Fruit fly (Drosophila melanogaster) whole organism, embryonic: Measurements from ENCODE around the gene ND-B16.6.
A peak's percentile ranks its signal among the peaks of the same experiment; 100 is the strongest.

Experiments
- Atf-2 ChIP-seq: fragments of 200-800 bp; sonication (Bioruptor generic); optimal IDR thresholded peaks from 2 replicates; lab custom pipeline; 2016; ENCODE audit warnings: missing biosample characterization, missing genetic modification characterization
- Blimp-1 ChIP-seq: fragments of 200-800 bp; sonication (Bioruptor generic); optimal IDR thresholded peaks from 3 replicates; lab custom pipeline; 2018; ENCODE audit warnings: missing biosample characterization, missing genetic modification characterization, mild to moderate bottlenecking, moderate library complexity, missing genetic modification reagents
- CG10209 ChIP-seq: fragments of 200-800 bp; sonication (Bioruptor generic); optimal IDR thresholded peaks from 3 replicates; lab custom pipeline; 2017; ENCODE audit warnings: missing biosample characterization, mild to moderate bottlenecking, missing genetic modification characterization, missing genetic modification reagents
- CG10321 ChIP-seq: fragments of 200-800 bp; sonication (Bioruptor generic); IDR thresholded peaks from 2 replicates; pipeline ENCODE4 v1.3.6; 2022; ENCODE audit warnings: missing biosample characterization, missing genetic modification characterization
- CG10565 ChIP-seq: fragments of 200-800 bp; sonication (Bioruptor generic); optimal IDR thresholded peaks from 3 replicates; lab custom pipeline; 2016; ENCODE audit warnings: missing biosample characterization, mild to moderate bottlenecking, missing genetic modification characterization
- CG11723 ChIP-seq: fragments of 200-800 bp; sonication (Bioruptor generic); optimal IDR thresholded peaks from 2 replicates; lab custom pipeline; 2017; ENCODE audit warnings: missing biosample characterization, mild to moderate bottlenecking, missing genetic modification characterization
- CG12155 ChIP-seq: fragments of 200-800 bp; sonication (Bioruptor generic); optimal IDR thresholded peaks from 3 replicates; lab custom pipeline; 2016; ENCODE audit warnings: missing biosample characterization, missing genetic modification characterization
- CG13775 ChIP-seq: fragments of 200-800 bp; sonication (Bioruptor generic); optimal IDR thresholded peaks from 3 replicates; lab custom pipeline; 2017; ENCODE audit warnings: missing biosample characterization, mild to moderate bottlenecking, missing genetic modification characterization
- CG15696 ChIP-seq: fragments of 200-800 bp; sonication (Bioruptor generic); optimal IDR thresholded peaks from 2 replicates; lab custom pipeline; 2019; ENCODE audit warnings: missing biosample characterization, mild to moderate bottlenecking, missing genetic modification characterization, moderate library complexity
- CG17359 ChIP-seq: fragments of 200-800 bp; sonication (Bioruptor generic); optimal IDR thresholded peaks from 3 replicates; lab custom pipeline; 2018; ENCODE audit warnings: missing biosample characterization, mild to moderate bottlenecking, missing genetic modification characterization, moderate library complexity
- CG18262 ChIP-seq: fragments of 200-800 bp; optimal IDR thresholded peaks from 3 replicates; lab custom pipeline; 2019; ENCODE audit warnings: missing biosample characterization, mild to moderate bottlenecking, missing genetic modification characterization, moderate library complexity
- CG2116 ChIP-seq: fragments of 200-800 bp; sonication (Bioruptor generic); optimal IDR thresholded peaks from 3 replicates; lab custom pipeline; 2018; ENCODE audit warnings: missing biosample characterization, mild to moderate bottlenecking, missing genetic modification characterization
- CG2712 ChIP-seq: fragments of 200-800 bp; optimal IDR thresholded peaks from 3 replicates; lab custom pipeline; 2019; ENCODE audit warnings: missing biosample characterization, mild to moderate bottlenecking, missing genetic modification characterization, moderate library complexity
- CG31441 ChIP-seq: fragments of 200-800 bp; sonication (Bioruptor generic); IDR thresholded peaks from 2 replicates; pipeline ENCODE4 v1.3.6; 2022; ENCODE audit warnings: missing biosample characterization, missing genetic modification characterization
- CG4854 ChIP-seq: fragments of 200-800 bp; sonication (Bioruptor generic); optimal IDR thresholded peaks from 2 replicates; lab custom pipeline; 2016; ENCODE audit warnings: missing biosample characterization, missing genetic modification characterization, inconsistent platforms
- CG6272 ChIP-seq: fragments of 200-800 bp; sonication (Bioruptor generic); IDR thresholded peaks from 2 replicates; pipeline ENCODE4 v1.3.6; 2022; ENCODE audit warnings: missing biosample characterization, missing genetic modification characterization
- CG6765 ChIP-seq: fragments of 200-800 bp; sonication (Bioruptor generic); optimal IDR thresholded peaks from 3 replicates; lab custom pipeline; 2017; ENCODE audit warnings: missing biosample characterization, mild to moderate bottlenecking, missing genetic modification characterization
- CG6813 ChIP-seq: fragments of 200-800 bp; sonication (Bioruptor generic); optimal IDR thresholded peaks from 2 replicates; lab custom pipeline; 2017; ENCODE audit warnings: missing biosample characterization, missing genetic modification characterization, mild to moderate bottlenecking, moderate library complexity, missing genetic modification reagents
- CG8359 ChIP-seq: fragments of 200-800 bp; sonication (Bioruptor generic); optimal IDR thresholded peaks from 2 replicates; lab custom pipeline; 2017; ENCODE audit warnings: missing biosample characterization, mild to moderate bottlenecking, missing genetic modification characterization, borderline replicate concordance
- CTCF ChIP-seq: fragments of 200-800 bp; sonication (Bioruptor generic); optimal IDR thresholded peaks from 2 replicates; lab custom pipeline; 2017; ENCODE audit warnings: missing biosample characterization, mild to moderate bottlenecking, missing genetic modification characterization, moderate library complexity
- CoRest ChIP-seq: fragments of 200-800 bp; sonication (Bioruptor generic); optimal IDR thresholded peaks from 3 replicates; lab custom pipeline; 2018; ENCODE audit warnings: missing biosample characterization, mild to moderate bottlenecking, missing genetic modification characterization, moderate library complexity
- Drgx ChIP-seq: fragments of 200-800 bp; sonication (Bioruptor generic); IDR thresholded peaks from 2 replicates; pipeline ENCODE4 v1.3.6; 2022; ENCODE audit warnings: missing biosample characterization, missing genetic modification characterization
- Hand ChIP-seq: fragments of 200-800 bp; sonication (Bioruptor generic); optimal IDR thresholded peaks from 2 replicates; lab custom pipeline; 2017; ENCODE audit warnings: mild to moderate bottlenecking, missing biosample characterization, missing genetic modification reagents, missing genetic modification characterization
- HmgZ ChIP-seq: fragments of 200-800 bp; sonication (Bioruptor generic); optimal IDR thresholded peaks from 2 replicates; lab custom pipeline; 2018; ENCODE audit warnings: missing biosample characterization, mild to moderate bottlenecking, missing genetic modification characterization
- Nf-YC ChIP-seq: fragments of 200-800 bp; optimal IDR thresholded peaks from 3 replicates; lab custom pipeline; 2019; ENCODE audit warnings: missing biosample characterization, mild to moderate bottlenecking, missing genetic modification characterization, moderate library complexity
- Ravus ChIP-seq: fragments of 200-800 bp; sonication (Bioruptor generic); IDR thresholded peaks from 2 replicates; pipeline ENCODE4 v1.3.6; 2022; ENCODE audit warnings: missing biosample characterization, missing genetic modification characterization
- Ssrp ChIP-seq: fragments of 200-800 bp; sonication (Bioruptor generic); optimal IDR thresholded peaks from 2 replicates; lab custom pipeline; 2018; ENCODE audit warnings: missing biosample characterization, mild to moderate bottlenecking, missing genetic modification characterization, moderate library complexity
- Trl ChIP-seq, 3 experiments: fragments of >200 bp in 2 of 3; fragments of 200-800 bp in 1 of 3; sonication (Bioruptor generic) in 1 of 3; optimal IDR thresholded peaks; 2 replicates in 1 of 3; 3 replicates in 2 of 3; lab custom pipeline; 2016 to 2017; ENCODE audit warnings: missing biosample characterization in 1 of 3, missing genetic modification characterization in 1 of 3
- Xbp1 ChIP-seq: fragments of 200-800 bp; sonication (Bioruptor generic); optimal IDR thresholded peaks from 3 replicates; lab custom pipeline; 2016; ENCODE audit warnings: missing biosample characterization, mild to moderate bottlenecking, missing genetic modification characterization
- ara ChIP-seq: fragments of 200-800 bp; sonication (Bioruptor generic); IDR thresholded peaks from 2 replicates; pipeline ENCODE4 v1.3.6; 2022; ENCODE audit warnings: missing biosample characterization, missing genetic modification characterization
- chn ChIP-seq: fragments of 200-800 bp; sonication (Bioruptor generic); optimal IDR thresholded peaks from 2 replicates; lab custom pipeline; 2016; ENCODE audit warnings: missing biosample characterization, missing genetic modification characterization
- corto ChIP-seq: fragments of 200-800 bp; sonication (Bioruptor generic); optimal IDR thresholded peaks from 2 replicates; lab custom pipeline; 2016; ENCODE audit warnings: missing biosample characterization, mild to moderate bottlenecking, missing genetic modification characterization, moderate library complexity
- crol ChIP-seq: fragments of 200-800 bp; sonication (Bioruptor generic); IDR thresholded peaks from 2 replicates; pipeline ENCODE4 v1.3.6; 2022; ENCODE audit warnings: missing biosample characterization, missing genetic modification characterization
- da ChIP-seq: fragments of 200-800 bp; sonication (Bioruptor generic); optimal IDR thresholded peaks from 2 replicates; lab custom pipeline; 2016; ENCODE audit warnings: missing biosample characterization, missing genetic modification characterization
- dpn ChIP-seq, 2 experiments: fragments of 200-800 bp; sonication (Bioruptor generic); optimal IDR thresholded peaks; 3 replicates each; lab custom pipeline; 2016; ENCODE audit warnings: missing biosample characterization in 2 of 2, missing genetic modification characterization in 2 of 2
- ems ChIP-seq: fragments of 200-800 bp; sonication (Bioruptor generic); optimal IDR thresholded peaks from 3 replicates; lab custom pipeline; 2016; ENCODE audit warnings: missing biosample characterization, missing genetic modification characterization
- fd96Cb ChIP-seq: fragments of 200-800 bp; sonication (Bioruptor generic); optimal IDR thresholded peaks from 2 replicates; lab custom pipeline; 2018; ENCODE audit warnings: missing biosample characterization, mild to moderate bottlenecking, missing genetic modification characterization, moderate library complexity
- gfzf ChIP-seq: fragments of 200-800 bp; sonication (Bioruptor generic); optimal IDR thresholded peaks from 2 replicates; lab custom pipeline; 2016; ENCODE audit warnings: missing biosample characterization, mild to moderate bottlenecking, missing genetic modification characterization, moderate library complexity
- gsb-n ChIP-seq: fragments of 200-800 bp; sonication (Bioruptor generic); optimal IDR thresholded peaks from 3 replicates; lab custom pipeline; 2018; ENCODE audit warnings: missing biosample characterization, mild to moderate bottlenecking, missing genetic modification characterization
- jing ChIP-seq: fragments of 200-800 bp; sonication (Bioruptor generic); optimal IDR thresholded peaks from 2 replicates; lab custom pipeline; 2018; ENCODE audit warnings: missing biosample characterization, mild to moderate bottlenecking, missing genetic modification characterization
- nerfin-2 ChIP-seq: fragments of 200-800 bp; sonication (Bioruptor generic); IDR thresholded peaks from 2 replicates; pipeline ENCODE4 v1.3.6; 2022; ENCODE audit warnings: missing biosample characterization, missing genetic modification characterization; ENCODE audit not compliant: partially characterized antibody
- nom ChIP-seq: fragments of 200-800 bp; sonication (Bioruptor generic); optimal IDR thresholded peaks from 2 replicates; lab custom pipeline; 2017; ENCODE audit warnings: missing biosample characterization, missing genetic modification characterization, mild to moderate bottlenecking, moderate library complexity, missing genetic modification reagents
- salm ChIP-seq: fragments of 200-800 bp; sonication (Bioruptor generic); optimal IDR thresholded peaks from 2 replicates; lab custom pipeline; 2018; ENCODE audit warnings: missing biosample characterization, mild to moderate bottlenecking, missing genetic modification characterization
- sens ChIP-seq: fragments of 200-800 bp; sonication (Bioruptor generic); peaks from one replicate; lab custom pipeline; 2016; ENCODE audit warnings: missing biosample characterization, missing genetic modification characterization
- slou ChIP-seq: fragments of 200-800 bp; sonication (Bioruptor generic); optimal IDR thresholded peaks from 3 replicates; lab custom pipeline; 2016; ENCODE audit warnings: missing biosample characterization, missing genetic modification characterization
- sqz ChIP-seq: fragments of 200-800 bp; sonication (Bioruptor generic); optimal IDR thresholded peaks from 3 replicates; lab custom pipeline; 2018; ENCODE audit warnings: missing biosample characterization, mild to moderate bottlenecking, missing genetic modification characterization
- ssp ChIP-seq: fragments of 200-800 bp; sonication (Bioruptor generic); IDR thresholded peaks from 2 replicates; pipeline ENCODE4 v1.3.6; 2022; ENCODE audit warnings: missing biosample characterization, missing genetic modification characterization
- tio ChIP-seq: fragments of 200-800 bp; sonication (Bioruptor generic); optimal IDR thresholded peaks from 2 replicates; lab custom pipeline; 2017; ENCODE audit warnings: missing biosample characterization, missing genetic modification characterization, inconsistent platforms
- vfl ChIP-seq: fragments of 200-800 bp; sonication (Bioruptor generic); optimal IDR thresholded peaks from 2 replicates; lab custom pipeline; 2016; ENCODE audit warnings: missing biosample characterization, missing genetic modification characterization
- wdn ChIP-seq: fragments of 200-800 bp; sonication (Bioruptor generic); IDR thresholded peaks from 2 replicates; pipeline ENCODE4 v1.3.6; 2022; ENCODE audit warnings: missing biosample characterization, missing genetic modification characterization

Gene ND-B16.6

dm6 chrX:6341678-6342077, 8.5 kb downstream of the ND-B16.6 start (continued):
- peak in 1 of 2 experiments; percentile 25 for TF ChIP-seq Trl (optimal IDR thresholded peaks at IDR 0.05; lab: Kevin White, UChicago)
- TF ChIP-seq Trl (GFP tag; optimal IDR thresholded peaks at IDR 0.05; lab: Kevin White, UChicago), result no peak
- TF ChIP-seq CG8359, result no peak
- TF ChIP-seq sens, result peak; percentile 25
- TF ChIP-seq CG6813 (GFP tag; lab: Kevin White, UChicago), result no peak
- TF ChIP-seq CG10565 (GFP tag; lab: Kevin White, UChicago), result no peak
- no peak for TF ChIP-seq wdn (GFP tag; lab: Robert Waterston, UW)
- no peak for TF ChIP-seq CG18262
- no peak for TF ChIP-seq chn
- peak; percentile 7 for TF ChIP-seq nom (GFP tag; lab: Kevin White, UChicago)
- peak; percentile 6 for TF ChIP-seq Blimp-1
- no peak for TF ChIP-seq CG6272 (GFP tag; lab: Robert Waterston, UW)
- TF ChIP-seq crol (GFP tag; lab: Robert Waterston, UW), result peak; percentile 59; the same call in 1 of the 2 replicates
- no peak for TF ChIP-seq CG10321 (GFP tag; lab: Robert Waterston, UW)
- TF ChIP-seq gsb-n (tag; lab: Kevin White, UChicago), result no peak

- TF ChIP-seq ara (GFP tag; lab: Robert Waterston, UW) (no peak), CoRest (tag; lab: Kevin White, UChicago) (peak; percentile 87), vfl (peak; percentile 22), salm (tag; lab: Kevin White, UChicago) (peak; percentile 58), CG11723 (peak; percentile 79), CTCF (GFP tag; lab: Kevin White, UChicago) (peak; percentile 39), slou (GFP tag; lab: Kevin White, UChicago) (no peak), CG10209 (GFP tag; lab: Kevin White, UChicago) (peak; percentile 79), Xbp1 (GFP tag; lab: Kevin White, UChicago) (peak; percentile 56), jing (peak; percentile 9), tio (GFP tag; lab: Kevin White, UChicago) (peak; percentile 73), CG13775 (GFP tag; lab: Kevin White, UChicago) (peak; percentile 76), corto (GFP tag; lab: Kevin White, UChicago) (peak; percentile 15), CG17359 (tag; lab: Kevin White, UChicago) (peak; percentile 68), fd96Cb (tag; lab: Kevin White, UChicago) (peak; percentile 67), CG2116 (GFP tag; lab: Kevin White, UChicago) (peak; percentile 33), CG4854 (GFP tag; lab: Kevin White, UChicago) (peak; percentile 37), Hand (GFP tag; lab: Kevin White, UChicago) (peak; percentile 83), ems (GFP tag; lab: Kevin White, UChicago) (peak; percentile 41), HmgZ (tag; lab: Kevin White, UChicago) (peak; percentile 73), CG31441 (GFP tag; lab: Robert Waterston, UW) (peak; percentile 80), CG6765 (GFP tag; lab: Kevin White, UChicago) (peak; percentile 72), Ravus (no peak), CG12155 (GFP tag; lab: Kevin White, UChicago) (peak; percentile 43), gfzf (no peak), dpn (GFP tag; optimal IDR thresholded peaks at IDR 0.05; lab: Kevin White, UChicago) (peak in 1 of 2 experiments; percentile 63), sqz (GFP tag; lab: Kevin White, UChicago) (peak; percentile 17), CG15696 (tag; lab: Kevin White, UChicago) (no peak), Drgx (GFP tag; lab: Robert Waterston, UW) (peak; percentile 60), ssp (GFP tag; lab: Robert Waterston, UW) (peak; percentile 28; the same call in 1 of the 2 replicates), da (GFP tag; lab: Kevin White, UChicago) (no peak), nerfin-2 (GFP tag; lab: Robert Waterston, UW) (no peak), CG2712 (tag; lab: Kevin White, UChicago) (peak; percentile 84), Atf-2 (GFP tag; lab: Kevin White, UChicago) (no peak), Nf-YC (peak; percentile 73), Ssrp (tag; lab: Kevin White, UChicago) (peak; percentile 71)
Observed at dm6 chrX:6340593-6341068, 9.6 kb downstream of the ND-B16.6 start.
